Worm (Caenorhabditis elegans) whole organism, young adult: ENCODE results near the gene dhs-16.

Experiments
- C17E4.6 ChIP-seq: fragments of 200-800 bp; sonication (Bioruptor generic); IDR thresholded peaks from 2 replicates; pipeline ENCODE4 v1.3.6; 2022; ENCODE audit warnings: missing genetic modification reagents, missing genetic modification characterization, missing compliant biosample characterization
- F22D6.2 ChIP-seq: sonication (generic microtip); optimal IDR thresholded peaks from 2 replicates; lab custom pipeline; 2016; ENCODE audit warnings: mild to moderate bottlenecking, missing genetic modification characterization, missing compliant biosample characterization
- F37B4.10 ChIP-seq: fragments of 200-800 bp; sonication (Bioruptor generic); IDR thresholded peaks from 2 replicates; pipeline ENCODE4 v1.3.6; 2022; ENCODE audit warnings: missing genetic modification characterization, missing compliant biosample characterization
- F49E8.2 ChIP-seq: sonication (generic microtip); optimal IDR thresholded peaks from 3 replicates; lab custom pipeline; 2017; ENCODE audit warnings: missing genetic modification characterization, mild to moderate bottlenecking, missing compliant biosample characterization, antibody characterized with exemption, moderate library complexity; ENCODE audit not compliant: insufficient read depth
- F52B5.7 ChIP-seq: sonication (generic microtip); optimal IDR thresholded peaks from 2 replicates; lab custom pipeline; 2016; ENCODE audit warnings: mild to moderate bottlenecking, missing genetic modification characterization, missing compliant biosample characterization
- K12H6.12 ChIP-seq: fragments of 200-800 bp; sonication (Bioruptor generic); optimal IDR thresholded peaks from 2 replicates; lab custom pipeline; 2018; ENCODE audit warnings: mild to moderate bottlenecking, missing genetic modification characterization, missing compliant biosample characterization
- Y79H2A.3 ChIP-seq: fragments of 200-800 bp; sonication (Bioruptor generic); conservative IDR thresholded peaks from 2 replicates; pipeline ENCODE4 v1.3.6; 2022; ENCODE audit warnings: missing genetic modification reagents, missing genetic modification characterization, missing compliant biosample characterization
- ZK185.1 ChIP-seq: sonication (generic microtip); optimal IDR thresholded peaks from 2 replicates; lab custom pipeline; 2016; ENCODE audit warnings: mild to moderate bottlenecking, missing genetic modification characterization, missing compliant biosample characterization; ENCODE audit not compliant: poor library complexity, severe bottlenecking
- attf-5 ChIP-seq: fragments of 200-800 bp; sonication (Bioruptor generic); optimal IDR thresholded peaks from 2 replicates; lab custom pipeline; 2018; ENCODE audit warnings: mild to moderate bottlenecking, missing genetic modification characterization, missing compliant biosample characterization
- cebp-1 ChIP-seq, 2 experiments: fragments of 200-800 bp in 1 of 2; sonication (Bioruptor generic) in 1 of 2; sonication (generic microtip) in 1 of 2; IDR thresholded peaks in 1 of 2; optimal IDR thresholded peaks in 1 of 2; 2 replicates each; pipeline versions ENCODE4 v1.3.6 to Lab custom; 2017 to 2022; ENCODE audit warnings: missing compliant biosample characterization in 2 of 2, missing genetic modification characterization in 2 of 2, mild to moderate bottlenecking in 1 of 2, missing genetic modification reagents in 1 of 2, moderate library complexity in 1 of 2
- ceh-27 ChIP-seq: fragments of 200-800 bp; sonication (Bioruptor generic); optimal IDR thresholded peaks from 2 replicates; lab custom pipeline; 2018; ENCODE audit warnings: mild to moderate bottlenecking, missing genetic modification characterization, moderate library complexity, missing compliant biosample characterization
- ceh-40 ChIP-seq: fragments of 200-800 bp; sonication (Bioruptor generic); IDR thresholded peaks from 2 replicates; pipeline ENCODE4 v1.3.6; 2022; ENCODE audit warnings: missing genetic modification characterization, missing compliant biosample characterization
- dox-1 ChIP-seq: fragments of 200-800 bp; sonication (Bioruptor generic); IDR thresholded peaks from 2 replicates; pipeline ENCODE4 v1.3.6; 2022; ENCODE audit warnings: missing genetic modification reagents, missing genetic modification characterization, missing compliant biosample characterization
- egrh-3 ChIP-seq: fragments of 200-800 bp; sonication (Bioruptor generic); IDR thresholded peaks from 2 replicates; pipeline ENCODE4 v1.3.6; 2022; ENCODE audit warnings: missing genetic modification reagents, missing genetic modification characterization, missing compliant biosample characterization
- ets-4 ChIP-seq: fragments of 200-800 bp; sonication (Bioruptor generic); optimal IDR thresholded peaks from 2 replicates; lab custom pipeline; 2018; ENCODE audit warnings: mild to moderate bottlenecking, missing genetic modification characterization, missing compliant biosample characterization
- fkh-3 ChIP-seq: sonication (generic microtip); optimal IDR thresholded peaks from 2 replicates; lab custom pipeline; 2016; ENCODE audit warnings: mild to moderate bottlenecking, missing genetic modification characterization, missing compliant biosample characterization
- hlh-26 ChIP-seq: fragments of 200-800 bp; sonication (Bioruptor generic); conservative IDR thresholded peaks from 2 replicates; pipeline ENCODE4 v1.3.6; 2022; ENCODE audit warnings: missing genetic modification reagents, missing genetic modification characterization, missing compliant biosample characterization
- hmg-1.2 ChIP-seq: fragments of 200-800 bp; sonication (Bioruptor generic); IDR thresholded peaks from 2 replicates; pipeline ENCODE4 v1.3.6; 2022; ENCODE audit warnings: missing genetic modification reagents, missing genetic modification characterization, missing compliant biosample characterization
- hrde-1 ChIP-seq: sonication (generic microtip); optimal IDR thresholded peaks from 2 replicates; lab custom pipeline; 2016; ENCODE audit warnings: missing genetic modification characterization, mild to moderate bottlenecking, missing compliant biosample characterization, moderate library complexity, missing genotype, missing genetic modification reagents, borderline replicate concordance
- hsf-1 ChIP-seq: fragments of 200-800 bp; sonication (Bioruptor generic); IDR thresholded peaks from 2 replicates; pipeline ENCODE4 v1.3.6; 2022; ENCODE audit warnings: missing genetic modification reagents, missing genetic modification characterization, missing compliant biosample characterization
- let-607 ChIP-seq, 2 experiments: fragments of 200-800 bp in 1 of 2; sonication (Bioruptor generic) in 1 of 2; sonication (generic microtip) in 1 of 2; optimal IDR thresholded peaks; 2 replicates each; lab custom pipeline; 2016 to 2018; ENCODE audit warnings: mild to moderate bottlenecking in 2 of 2, missing compliant biosample characterization in 2 of 2, missing genetic modification characterization in 2 of 2, moderate library complexity in 2 of 2, missing genotype in 1 of 2
- lin-40 ChIP-seq: sonication (generic microtip); optimal IDR thresholded peaks from 2 replicates; lab custom pipeline; 2016; ENCODE audit warnings: missing genetic modification characterization, mild to moderate bottlenecking, missing compliant biosample characterization, missing genotype, missing genetic modification reagents
- lir-1 ChIP-seq: fragments of 200-800 bp; sonication (Bioruptor generic); conservative IDR thresholded peaks from 2 replicates; pipeline ENCODE4 v1.3.6; 2022; ENCODE audit warnings: missing genetic modification reagents, missing genetic modification characterization, missing compliant biosample characterization
- lsy-27 ChIP-seq: sonication (generic microtip); optimal IDR thresholded peaks from 2 replicates; lab custom pipeline; 2017; ENCODE audit warnings: missing genetic modification characterization, mild to moderate bottlenecking, missing compliant biosample characterization, antibody characterized with exemption, missing genotype, borderline replicate concordance; ENCODE audit not compliant: insufficient read depth
- madf-8 ChIP-seq: fragments of 200-800 bp; sonication (Bioruptor generic); conservative IDR thresholded peaks from 2 replicates; pipeline ENCODE4 v1.3.6; 2022; ENCODE audit warnings: missing genetic modification reagents, missing genetic modification characterization, missing compliant biosample characterization
- nhr-120 ChIP-seq: fragments of 200-800 bp; sonication (Bioruptor generic); IDR thresholded peaks from 2 replicates; pipeline ENCODE4 v1.3.6; 2022; ENCODE audit warnings: missing genetic modification characterization, missing compliant biosample characterization
- nhr-27 ChIP-seq: fragments of 200-800 bp; sonication (Bioruptor generic); optimal IDR thresholded peaks from 2 replicates; lab custom pipeline; 2018; ENCODE audit warnings: mild to moderate bottlenecking, missing genetic modification characterization, moderate library complexity, missing compliant biosample characterization
- nhr-80 ChIP-seq: sonication (generic microtip); optimal IDR thresholded peaks from 2 replicates; lab custom pipeline; 2016; ENCODE audit warnings: missing genetic modification characterization, missing compliant biosample characterization
- rcor-1 ChIP-seq: fragments of 200-800 bp; sonication (Bioruptor generic); IDR thresholded peaks from 2 replicates; pipeline ENCODE4 v1.3.6; 2022; ENCODE audit warnings: missing genetic modification reagents, missing genetic modification characterization, missing compliant biosample characterization
- rpc-1 ChIP-seq, 2 experiments: fragments of 150-350 bp in 1 of 2; sonication (generic microtip) in 1 of 2; optimal IDR thresholded peaks; 2 replicates each; lab custom pipeline; 2014 to 2018; ENCODE audit warnings: missing biosample characterization in 1 of 2, missing genetic modification characterization in 1 of 2, missing genetic modification reagents in 1 of 2, missing genotype in 1 of 2
- sdz-38 ChIP-seq: sonication (generic microtip); optimal IDR thresholded peaks from 2 replicates; lab custom pipeline; 2016; ENCODE audit warnings: missing genotype, missing genetic modification characterization, missing compliant biosample characterization
- sea-2 ChIP-seq: fragments of 200-800 bp; sonication (Bioruptor generic); IDR thresholded peaks from 2 replicates; pipeline ENCODE4 v1.3.6; 2022; ENCODE audit warnings: missing genetic modification characterization, missing compliant biosample characterization
- somi-1 ChIP-seq: fragments of 200-800 bp; sonication (Bioruptor generic); optimal IDR thresholded peaks from 2 replicates; lab custom pipeline; 2018; ENCODE audit warnings: mild to moderate bottlenecking, missing genetic modification characterization, missing compliant biosample characterization
- tbp1 ChIP-seq: fragments of 200-800 bp; sonication (Bioruptor generic); optimal IDR thresholded peaks from 2 replicates; lab custom pipeline; 2018; ENCODE audit warnings: mild to moderate bottlenecking, missing genetic modification characterization, missing compliant biosample characterization
- tlf-1 ChIP-seq: fragments of 200-800 bp; sonication (Bioruptor generic); optimal IDR thresholded peaks from 2 replicates; lab custom pipeline; 2018; ENCODE audit warnings: mild to moderate bottlenecking, missing genetic modification characterization, missing compliant biosample characterization
- unc-130 ChIP-seq: sonication (generic microtip); optimal IDR thresholded peaks from 2 replicates; lab custom pipeline; 2016; ENCODE audit warnings: missing genetic modification reagents, missing genetic modification characterization, missing compliant biosample characterization
- ztf-22 ChIP-seq: fragments of 200-800 bp; sonication (Bioruptor generic); optimal IDR thresholded peaks from 2 replicates; lab custom pipeline; 2018; ENCODE audit warnings: mild to moderate bottlenecking, missing genetic modification characterization, moderate library complexity, missing compliant biosample characterization
- ztf-25 ChIP-seq: fragments of 200-800 bp; sonication (Bioruptor generic); IDR thresholded peaks from 2 replicates; pipeline ENCODE4 v1.3.6; 2022; ENCODE audit warnings: missing genetic modification reagents, missing genetic modification characterization, missing compliant biosample characterization
- ztf-3 ChIP-seq: fragments of 200-800 bp; sonication (Bioruptor generic); optimal IDR thresholded peaks from 2 replicates; lab custom pipeline; 2018; ENCODE audit warnings: mild to moderate bottlenecking, missing genetic modification characterization, missing compliant biosample characterization

dhs-16 gene

DNA sequence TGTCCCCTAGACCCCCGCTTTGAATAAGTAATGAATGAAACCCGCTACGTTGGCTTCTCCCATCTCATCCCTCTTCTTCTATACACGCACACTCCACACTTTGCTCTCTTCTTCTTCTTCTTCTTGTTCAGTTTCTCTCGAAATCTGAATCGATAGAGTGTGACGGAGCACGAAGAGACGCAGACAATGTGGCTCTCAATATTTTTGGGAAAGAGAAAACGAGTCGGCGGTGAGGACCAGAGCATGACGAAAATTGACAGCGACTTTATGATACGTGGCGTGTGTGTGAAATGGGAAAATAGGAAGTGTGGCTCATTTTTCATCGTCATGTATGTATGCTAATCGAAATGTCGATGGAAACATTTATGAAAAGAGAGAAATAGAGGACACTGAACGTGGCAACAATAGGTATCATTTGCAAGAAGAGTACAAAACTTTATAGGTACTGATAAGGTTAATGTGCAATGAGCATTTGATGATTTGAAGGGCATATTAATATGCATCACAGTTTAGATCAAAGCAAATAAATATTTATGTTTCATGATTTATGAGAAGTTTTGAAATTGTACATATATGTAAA, 8.0 kb downstream of the dhs-16 start (continued):
- TF ChIP-seq F22D6.2 (tag; lab: Kevin White, UChicago) (no peak), cebp-1 (GFP tag; IDR thresholded peaks at IDR 0.05; lab: Robert Waterston, UW) (no peak), cebp-1 (tag; optimal IDR thresholded peaks at IDR 0.05; lab: Kevin White, UChicago) (no peak), ZK185.1 (tag; lab: Kevin White, UChicago) (no peak), ceh-27 (GFP tag; lab: Kevin White, UChicago) (peak; percentile 27), madf-8 (GFP tag; lab: Robert Waterston, UW) (no peak), ztf-25 (GFP tag; lab: Robert Waterston, UW) (no peak), nhr-80 (tag; lab: Kevin White, UChicago) (peak; percentile 87), sdz-38 (tag; lab: Kevin White, UChicago) (no peak), egrh-3 (no peak), tbp1 (no peak), let-607 (tag; optimal IDR thresholded peaks at IDR 0.05; lab: Kevin White, UChicago) (peak; percentile 58 to 87), tlf-1 (no peak), hmg-1.2 (GFP tag; lab: Robert Waterston, UW) (peak; percentile 38; the same call in 1 of the 2 replicates), ets-4 (GFP tag; lab: Kevin White, UChicago) (no peak), attf-5 (GFP tag; lab: Kevin White, UChicago) (peak; percentile 54), lsy-27 (no peak), lir-1 (GFP tag; lab: Robert Waterston, UW) (no peak), ztf-22 (GFP tag; lab: Kevin White, UChicago) (no peak), C17E4.6 (GFP tag; lab: Robert Waterston, UW) (no peak), hsf-1 (GFP tag; lab: Robert Waterston, UW) (no peak), dox-1 (GFP tag; lab: Robert Waterston, UW) (no peak), sea-2 (GFP tag; lab: Robert Waterston, UW) (no peak), Y79H2A.3 (GFP tag; lab: Robert Waterston, UW) (no peak), hlh-26 (GFP tag; lab: Robert Waterston, UW) (no peak), F52B5.7 (tag; lab: Kevin White, UChicago) (no peak), F49E8.2 (tag; lab: Kevin White, UChicago) (no peak), rcor-1 (GFP tag; lab: Robert Waterston, UW) (no peak), K12H6.12 (peak; percentile 22), unc-130 (GFP tag; lab: Kevin White, UChicago) (no peak)

DNA sequence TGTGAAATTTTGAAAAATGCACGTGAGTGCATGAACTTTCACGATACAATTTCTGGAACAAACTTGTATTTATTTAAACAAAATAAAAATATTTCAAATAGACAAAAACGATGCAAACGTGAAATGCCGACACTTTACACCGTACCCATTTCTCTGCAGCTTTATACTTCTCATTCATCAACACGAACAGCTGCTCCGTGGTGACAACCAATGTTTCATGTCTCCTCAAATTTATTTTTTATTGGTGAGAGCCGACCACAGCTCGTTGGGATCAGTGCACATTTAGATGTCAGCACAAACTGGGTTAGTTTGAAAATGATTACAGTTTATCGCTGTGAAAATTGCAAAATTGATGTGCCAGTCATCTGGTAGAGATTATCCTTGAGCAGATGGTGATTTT, 12.1 kb downstream of the dhs-16 start:
- no peak for TF ChIP-seq hrde-1 (tag; lab: Kevin White, UChicago)
- TF ChIP-seq rpc-1 (optimal IDR thresholded peaks at IDR 0.05; lab: Kevin White, UChicago), result no peak
- TF ChIP-seq rpc-1 (tag; optimal IDR thresholded peaks at IDR 0.05; lab: Kevin White, UChicago), result no peak
- TF ChIP-seq ztf-3, result no peak
- TF ChIP-seq somi-1 (GFP tag; lab: Kevin White, UChicago), result no peak
- TF ChIP-seq sea-2 (GFP tag; lab: Robert Waterston, UW), result no peak
- no peak for TF ChIP-seq nhr-27 (tag; lab: Kevin White, UChicago)
- no peak for TF ChIP-seq nhr-120 (GFP tag; lab: Robert Waterston, UW)
- no peak for TF ChIP-seq fkh-3
- no peak for TF ChIP-seq lin-40 (tag; lab: Kevin White, UChicago)
- no peak for TF ChIP-seq ceh-40 (GFP tag; lab: Robert Waterston, UW)
- TF ChIP-seq F37B4.10 (GFP tag; lab: Robert Waterston, UW), result no peak
